Fruit fly (Drosophila melanogaster): ENCODE measurements around the gene CG5342.

DNA sequence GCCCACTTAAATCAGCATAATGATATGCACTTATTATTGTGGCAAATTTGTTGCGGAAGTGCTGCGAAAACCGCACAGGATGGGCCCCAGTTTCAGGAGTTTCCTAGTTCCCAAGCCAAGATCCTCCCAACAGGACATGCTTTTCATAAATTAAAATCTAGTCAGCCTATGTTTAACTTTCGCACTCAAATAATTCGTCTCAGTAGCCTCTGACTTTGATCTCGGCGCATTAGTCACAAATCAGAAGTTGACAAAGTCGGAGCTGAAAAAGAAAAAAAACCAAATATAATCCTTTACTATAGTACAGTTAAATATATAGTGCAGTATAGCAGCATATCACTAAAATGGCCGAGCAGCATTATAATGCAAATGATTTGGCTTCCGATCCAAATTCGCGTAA, 24.8 kb upstream of the CG5342 start, which contains the start of gene CG14708:
- TF ChIP-seq pan (optimal IDR thresholded peaks at IDR 0.05) = no peak
- TF ChIP-seq dl (GFP tag; optimal IDR thresholded peaks at IDR 0.05; ENCODE audit: insufficient read depth in 1 of 2, partially characterized antibody in 2 of 2) = no peak
- TF ChIP-seq psq (GFP tag; optimal IDR thresholded peaks at IDR 0.05) = no peak
- no peak for TF ChIP-seq Myc (optimal IDR thresholded peaks at IDR 0.05)
- TF ChIP-seq usp (GFP tag; optimal IDR thresholded peaks at IDR 0.05) = no peak
- TF ChIP-seq h (GFP tag; optimal IDR thresholded peaks at IDR 0.05) = no peak
